Worm (Caenorhabditis elegans) whole organism, L2 larva: ENCODE data around the gene bus-19.

Experiments used
- ZK546.5 ChIP-seq: sonication (generic microtip); optimal IDR thresholded peaks from 2 replicates; lab custom pipeline; 2017; ENCODE audit warnings: missing biosample characterization, missing genetic modification characterization
- ama-1 ChIP-seq: fragments of 150-350 bp; optimal IDR thresholded peaks from 2 replicates; lab custom pipeline; 2018; ENCODE audit warnings: inconsistent platforms
- blmp-1 ChIP-seq: sonication (generic microtip); optimal IDR thresholded peaks from 2 replicates; lab custom pipeline; 2017; ENCODE audit warnings: missing genetic modification characterization, mild to moderate bottlenecking, missing compliant biosample characterization, antibody characterized with exemption, moderate library complexity; ENCODE audit not compliant: insufficient read depth
- ceh-16 ChIP-seq: fragments of 150-350 bp; optimal IDR thresholded peaks from 2 replicates; lab custom pipeline; 2014; ENCODE audit warnings: missing biosample characterization, missing genetic modification characterization
- ceh-82 ChIP-seq: fragments of 150-350 bp; optimal IDR thresholded peaks from 2 replicates; lab custom pipeline; 2014; ENCODE audit warnings: missing biosample characterization, missing genetic modification characterization
- crh-2 ChIP-seq: sonication (generic microtip); optimal IDR thresholded peaks from 2 replicates; lab custom pipeline; 2017; ENCODE audit warnings: missing biosample characterization, missing genetic modification characterization
- dmd-4 ChIP-seq: sonication (generic microtip); optimal IDR thresholded peaks from 2 replicates; lab custom pipeline; 2017; ENCODE audit warnings: missing biosample characterization, missing genetic modification characterization
- egl-27 ChIP-seq: sonication (generic microtip); optimal IDR thresholded peaks from 3 replicates; lab custom pipeline; 2017; ENCODE audit warnings: missing biosample characterization, missing genetic modification reagents, missing genetic modification characterization
- elt-1 ChIP-seq: fragments of 150-350 bp; optimal IDR thresholded peaks from 2 replicates; lab custom pipeline; 2014; ENCODE audit warnings: missing biosample characterization, missing genetic modification characterization
- elt-3 ChIP-seq: sonication (generic microtip); optimal IDR thresholded peaks from 2 replicates; lab custom pipeline; 2017; ENCODE audit warnings: missing biosample characterization, missing genetic modification characterization
- fos-1 ChIP-seq: fragments of 150-350 bp; optimal IDR thresholded peaks from 2 replicates; lab custom pipeline; 2014; ENCODE audit warnings: missing biosample characterization, missing genetic modification characterization
- gmeb-1 ChIP-seq: fragments of 150-350 bp; optimal IDR thresholded peaks from 2 replicates; lab custom pipeline; 2014; ENCODE audit warnings: missing biosample characterization, missing genetic modification characterization
- lin-11 ChIP-seq: fragments of 150-350 bp; sonication (generic microtip); optimal IDR thresholded peaks from 2 replicates; lab custom pipeline; 2014; ENCODE audit warnings: missing biosample characterization, missing genetic modification characterization, inconsistent platforms, mixed read lengths
- lin-13 ChIP-seq: fragments of 150-350 bp; optimal IDR thresholded peaks from 2 replicates; lab custom pipeline; 2014; ENCODE audit warnings: missing biosample characterization, missing genetic modification reagents, missing genetic modification characterization
- lsy-2 ChIP-seq, 2 experiments: fragments of 150-350 bp in 1 of 2; sonication (generic microtip) in 1 of 2; optimal IDR thresholded peaks; 2 replicates each; lab custom pipeline; 2014 to 2017; ENCODE audit warnings: missing biosample characterization in 2 of 2, missing genetic modification characterization in 2 of 2
- mab-5 ChIP-seq: fragments of 150-350 bp; optimal IDR thresholded peaks from 2 replicates; lab custom pipeline; 2014; ENCODE audit warnings: missing biosample characterization, missing genetic modification characterization
- mbf-1 ChIP-seq: sonication (generic microtip); optimal IDR thresholded peaks from 2 replicates; lab custom pipeline; 2017; ENCODE audit warnings: missing biosample characterization, missing genetic modification characterization
- mdl-1 ChIP-seq, 2 experiments: fragments of 150-350 bp in 1 of 2; sonication (generic microtip) in 1 of 2; optimal IDR thresholded peaks; 2 replicates each; lab custom pipeline; 2017; ENCODE audit warnings: missing biosample characterization in 2 of 2, missing genetic modification characterization in 2 of 2
- nhr-10 ChIP-seq: sonication (generic microtip); optimal IDR thresholded peaks from 2 replicates; lab custom pipeline; 2017; ENCODE audit warnings: missing biosample characterization, missing genetic modification characterization
- nhr-11 ChIP-seq: fragments of 150-350 bp; optimal IDR thresholded peaks from 2 replicates; lab custom pipeline; 2014; ENCODE audit warnings: missing biosample characterization, missing genetic modification characterization
- nhr-129 ChIP-seq: fragments of 150-350 bp; optimal IDR thresholded peaks from 2 replicates; lab custom pipeline; 2014; ENCODE audit warnings: missing biosample characterization, missing genetic modification characterization
- nhr-21 ChIP-seq: fragments of 150-350 bp; optimal IDR thresholded peaks from 2 replicates; lab custom pipeline; 2014; ENCODE audit warnings: missing biosample characterization, missing genetic modification characterization
- nhr-23 ChIP-seq: fragments of 150-350 bp; optimal IDR thresholded peaks from 2 replicates; lab custom pipeline; 2014; ENCODE audit warnings: missing biosample characterization, missing genetic modification reagents, missing genetic modification characterization
- nhr-25 ChIP-seq: fragments of 150-350 bp; sonication (generic microtip); optimal IDR thresholded peaks from 3 replicates; lab custom pipeline; 2014; ENCODE audit warnings: missing biosample characterization, missing genetic modification characterization
- peb-1 ChIP-seq: fragments of 150-350 bp; optimal IDR thresholded peaks from 2 replicates; lab custom pipeline; 2014; ENCODE audit warnings: missing biosample characterization, missing genetic modification characterization
- skn-1 ChIP-seq: sonication (generic microtip); optimal IDR thresholded peaks from 2 replicates; lab custom pipeline; 2017; ENCODE audit warnings: missing biosample characterization, missing genetic modification characterization
- sma-9 ChIP-seq, 2 experiments: fragments of 150-350 bp in 1 of 2; sonication (generic microtip) in 1 of 2; optimal IDR thresholded peaks; 2 replicates each; lab custom pipeline; 2014 to 2016; ENCODE audit warnings: missing genetic modification characterization in 2 of 2, mild to moderate bottlenecking in 1 of 2, missing biosample characterization in 1 of 2, missing compliant biosample characterization in 1 of 2, missing genetic modification reagents in 1 of 2, moderate library complexity in 1 of 2
- snpc-4 ChIP-seq: fragments of 150-350 bp; optimal IDR thresholded peaks from 2 replicates; lab custom pipeline; 2014; ENCODE audit warnings: missing biosample characterization, missing genetic modification characterization
- unc-39 ChIP-seq: fragments of 150-350 bp; optimal IDR thresholded peaks from 2 replicates; lab custom pipeline; 2014; ENCODE audit warnings: missing biosample characterization, missing genetic modification characterization
- unc-55 ChIP-seq: fragments of 150-350 bp; sonication (generic microtip); optimal IDR thresholded peaks from 3 replicates; lab custom pipeline; 2014; ENCODE audit warnings: missing biosample characterization, missing genetic modification reagents, missing genetic modification characterization
- ztf-1 ChIP-seq: fragments of 200-800 bp; sonication (Bioruptor generic); conservative IDR thresholded peaks from 2 replicates; pipeline ENCODE4 v1.3.6; 2022; ENCODE audit warnings: missing genetic modification characterization, missing compliant biosample characterization
- ztf-11 ChIP-seq: sonication (generic microtip); optimal IDR thresholded peaks from 2 replicates; lab custom pipeline; 2017; ENCODE audit warnings: missing biosample characterization, missing genetic modification characterization
- ztf-4 ChIP-seq: fragments of 150-350 bp; optimal IDR thresholded peaks from 2 replicates; lab custom pipeline; 2014; ENCODE audit warnings: missing biosample characterization, missing genetic modification characterization

The bus-19 gene

DNA sequence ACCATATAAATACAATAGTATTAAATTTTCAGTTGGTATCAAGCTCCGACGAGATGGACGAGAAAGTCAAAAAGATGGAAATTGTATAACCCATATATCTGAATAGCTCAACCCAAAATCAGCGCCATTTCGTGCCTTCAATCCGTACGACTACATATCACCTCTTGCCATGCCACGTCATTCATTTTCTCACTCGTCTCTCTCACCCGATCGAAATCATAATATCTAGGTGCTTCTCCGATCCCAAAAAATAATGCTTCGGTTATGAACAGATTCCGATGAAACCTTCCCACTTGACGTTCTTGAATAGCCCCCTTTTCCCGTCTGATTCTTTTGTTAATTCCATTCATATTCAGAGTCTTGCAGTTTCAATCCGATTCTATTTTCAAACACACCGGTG lies 9.5 kb downstream of the bus-19 start:
- TF ChIP-seq crh-2 (tag; lab: Kevin White, UChicago) = no peak
- TF ChIP-seq ztf-4 (tag; lab: Kevin White, UChicago) = no peak
- no peak for TF ChIP-seq ztf-11 (tag; lab: Kevin White, UChicago)
- TF ChIP-seq skn-1 (tag; lab: Kevin White, UChicago) = no peak
- no peak for TF ChIP-seq snpc-4 (tag; lab: Kevin White, UChicago)
- TF ChIP-seq fos-1 = no peak
- no peak for TF ChIP-seq elt-1 (tag; lab: Kevin White, UChicago)
- TF ChIP-seq mbf-1 (tag; lab: Kevin White, UChicago) = no peak
- TF ChIP-seq mdl-1 (tag; optimal IDR thresholded peaks at IDR 0.05; lab: Kevin White, UChicago) = no peak
- TF ChIP-seq ceh-82 (tag; lab: Kevin White, UChicago) = no peak
- no peak for TF ChIP-seq nhr-10 (tag; lab: Kevin White, UChicago)
- no peak for TF ChIP-seq mab-5 (tag; lab: Kevin White, UChicago)
- TF ChIP-seq nhr-11 (tag; lab: Kevin White, UChicago) = no peak
- TF ChIP-seq nhr-25 (tag; lab: Kevin White, UChicago) = no peak
- TF ChIP-seq dmd-4 (tag; lab: Kevin White, UChicago) = no peak
- no peak for TF ChIP-seq unc-55 (GFP tag; lab: Kevin White, UChicago)
- no peak for TF ChIP-seq nhr-129 (tag; lab: Kevin White, UChicago)
- TF ChIP-seq, all 48 proteins: peak for 0

DNA sequence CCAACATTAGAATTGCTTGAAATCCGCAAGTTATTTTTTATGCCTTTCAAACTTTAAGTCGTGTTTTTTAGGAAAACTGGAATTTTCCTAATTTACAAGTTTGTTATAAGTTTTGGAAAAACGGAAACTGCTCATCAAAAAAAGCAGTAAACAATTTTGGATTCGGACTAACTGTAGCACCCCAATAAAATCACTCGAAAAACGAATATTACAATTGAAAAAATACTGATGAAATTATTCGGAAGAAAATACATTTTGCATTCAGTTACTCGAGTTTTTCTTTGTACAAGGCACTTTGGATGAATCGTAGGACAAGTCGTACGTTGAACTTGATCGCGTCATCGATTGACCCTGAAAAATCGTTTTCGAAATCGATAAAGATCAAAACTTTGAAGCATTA lies 10.5 kb downstream of the bus-19 start:
- TF ChIP-seq sma-9 (GFP tag; optimal IDR thresholded peaks at IDR 0.05; lab: Kevin White, UChicago) (no peak), sma-9 (tag; optimal IDR thresholded peaks at IDR 0.05; lab: Kevin White, UChicago) (no peak), egl-27 (no peak), lsy-2 (tag; optimal IDR thresholded peaks at IDR 0.05; lab: Kevin White, UChicago) (no peak), nhr-11 (tag; lab: Kevin White, UChicago) (no peak), gmeb-1 (tag; lab: Kevin White, UChicago) (no peak), mdl-1 (tag; optimal IDR thresholded peaks at IDR 0.05; lab: Kevin White, UChicago) (no peak), nhr-23 (tag; lab: Kevin White, UChicago) (no peak), peb-1 (tag; lab: Kevin White, UChicago) (no peak)

DNA sequence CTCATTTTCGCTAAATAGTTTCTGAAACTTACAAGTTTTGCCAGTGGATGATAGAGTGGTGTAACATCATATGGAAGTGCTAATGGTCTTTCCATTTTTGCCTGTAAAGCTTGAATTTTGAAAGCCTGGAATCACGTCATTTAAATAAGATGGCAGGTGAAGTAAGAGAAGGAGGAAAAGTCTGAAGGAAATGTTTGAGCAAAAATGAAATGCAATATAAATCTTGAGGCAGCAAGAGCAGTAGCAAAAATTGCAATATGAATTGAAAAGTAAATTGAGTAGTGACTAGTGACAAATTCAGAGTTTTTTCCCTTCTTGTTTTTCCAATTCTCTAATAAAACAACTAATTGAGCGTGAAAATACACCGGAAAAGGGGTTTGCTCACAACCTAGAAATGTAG lies 14.0 kb downstream of the bus-19 start, which contains the start of gene glb-24:
Gene glb-24, minus strand, starts transcription at position 101 of the 400 bp plus-strand sequence.
- no peak for TF ChIP-seq crh-2 (tag; lab: Kevin White, UChicago)
- no peak for TF ChIP-seq blmp-1 (tag; lab: Kevin White, UChicago)
- TF ChIP-seq elt-3 (tag; lab: Kevin White, UChicago) = no peak
- TF ChIP-seq ztf-11 (tag; lab: Kevin White, UChicago) = no peak
- no peak for TF ChIP-seq sma-9 (GFP tag; optimal IDR thresholded peaks at IDR 0.05; lab: Kevin White, UChicago)
- TF ChIP-seq sma-9 (tag; optimal IDR thresholded peaks at IDR 0.05; lab: Kevin White, UChicago) = no peak
- no peak for TF ChIP-seq mdl-1 (tag; optimal IDR thresholded peaks at IDR 0.05; lab: Kevin White, UChicago)
- TF ChIP-seq egl-27 = no peak
- TF ChIP-seq unc-55 (GFP tag; lab: Kevin White, UChicago) = no peak
- TF ChIP-seq nhr-129 (tag; lab: Kevin White, UChicago) = no peak
- no peak for TF ChIP-seq mab-5 (tag; lab: Kevin White, UChicago)
- no peak for TF ChIP-seq lsy-2 (tag; optimal IDR thresholded peaks at IDR 0.05; lab: Kevin White, UChicago)
- TF ChIP-seq peb-1 (tag; lab: Kevin White, UChicago) = no peak
- no peak for TF ChIP-seq nhr-21 (tag; lab: Kevin White, UChicago)
- TF ChIP-seq fos-1 = no peak
- TF ChIP-seq ZK546.5 (tag; lab: Kevin White, UChicago) = no peak

DNA sequence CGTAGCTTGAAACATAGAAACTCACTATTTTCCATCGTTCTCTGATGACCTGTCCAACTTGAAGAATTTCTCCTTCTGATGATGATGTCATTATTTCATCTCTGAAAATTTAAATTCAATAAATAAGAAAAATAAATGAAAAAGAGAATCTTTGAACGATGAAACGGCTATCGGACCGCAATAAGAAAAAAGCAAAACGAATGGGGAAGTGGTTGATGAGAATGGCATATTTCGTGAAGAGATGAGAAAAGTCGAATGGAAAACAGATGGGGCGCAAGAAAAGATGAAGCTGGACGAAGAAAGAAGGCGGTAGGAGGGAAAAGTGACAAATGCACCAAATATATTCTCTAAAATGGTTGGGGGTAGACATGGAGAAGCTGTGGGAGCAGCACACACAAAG lies 23.9 kb downstream of the bus-19 start, which contains the start of gene ttbk-7:
Gene ttbk-7, minus strand, starts transcription at position 101 of the 400 bp plus-strand sequence.
- TF ChIP-seq skn-1 (tag; lab: Kevin White, UChicago) (no peak), unc-39 (no peak), ceh-82 (tag; lab: Kevin White, UChicago) (no peak), ztf-1 (GFP tag; lab: Robert Waterston, UW) (no peak), sma-9 (GFP tag; optimal IDR thresholded peaks at IDR 0.05; lab: Kevin White, UChicago) (no peak), sma-9 (tag; optimal IDR thresholded peaks at IDR 0.05; lab: Kevin White, UChicago) (no peak), ztf-11 (tag; lab: Kevin White, UChicago) (no peak), nhr-25 (tag; lab: Kevin White, UChicago) (no peak), dmd-4 (tag; lab: Kevin White, UChicago) (no peak), lin-13 (GFP tag; lab: Kevin White, UChicago) (no peak), ama-1 (no peak), ceh-16 (no peak), egl-27 (no peak), lin-11 (tag; lab: Kevin White, UChicago) (no peak)
